Worm (Caenorhabditis elegans): Measurements from ENCODE around the gene nspc-19.

ce11 chrX:14559519-14560296 lies 31.2 kb downstream of the nspc-19 start:
- TF ChIP-seq ama-1 (optimal IDR thresholded peaks at IDR 0.05) (no peak), ahr-1 (tag; optimal IDR thresholded peaks at IDR 0.05) (no peak), sox-2 (GFP tag; IDR thresholded peaks at IDR 0.05) (no peak), dmd-4 (tag; optimal IDR thresholded peaks at IDR 0.05; ENCODE audit: borderline replicate concordance) (no peak), pha-4 (tag; optimal IDR thresholded peaks at IDR 0.05) (no peak), tbx-2 (tag; optimal IDR thresholded peaks at IDR 0.05) (no peak), hlh-8 (tag; optimal IDR thresholded peaks at IDR 0.05) (no peak), nhr-11 (tag; optimal IDR thresholded peaks at IDR 0.05) (no peak)

All from whole organism, late embryonic.